Fruit fly (Drosophila melanogaster) whole organism: ENCODE measurements around the gene CG33658.

Experiments used
- CG8478 ChIP-seq: fragments of >200 bp; optimal IDR thresholded peaks from 2 replicates; lab custom pipeline; 2018; ENCODE audit warnings: inconsistent platforms
- EcR ChIP-seq, 2 experiments: fragments of >200 bp; optimal IDR thresholded peaks; 2 replicates each; lab custom pipeline; 2017; ENCODE audit warnings: missing biosample characterization in 2 of 2, missing genetic modification characterization in 2 of 2, missing genetic modification reagents in 2 of 2
- pan ChIP-seq: fragments of >200 bp; optimal IDR thresholded peaks from 2 replicates; lab custom pipeline; 2017
- psq ChIP-seq: fragments of >200 bp; optimal IDR thresholded peaks from 2 replicates; lab custom pipeline; 2017
- usp ChIP-seq: fragments of >200 bp; optimal IDR thresholded peaks from 2 replicates; lab custom pipeline; 2017; ENCODE audit warnings: missing biosample characterization, missing genetic modification characterization, mixed read lengths

- no peak for TF ChIP-seq EcR (GFP tag; optimal IDR thresholded peaks at IDR 0.05; lab: Kevin White, UChicago)
- no peak for TF ChIP-seq usp
- TF ChIP-seq psq (lab: Kevin White, UChicago) = no peak
- no peak for TF ChIP-seq CG8478 (lab: Kevin White, UChicago)
- no peak for TF ChIP-seq pan (lab: Kevin White, UChicago)
Observed at dm6 chr3R:24888418-24888817, 47.5 kb upstream of the CG33658 start.
